Worm (Caenorhabditis elegans) whole organism, L1 larva: ENCODE results near the gene msp-55.

ENCODE experiments used
- ama-1 ChIP-seq: fragments of 150-350 bp; optimal IDR thresholded peaks from 2 replicates; lab custom pipeline; 2014
- dpl-1 ChIP-seq, 3 experiments: fragments of 150-350 bp in 2 of 3; sonication (generic microtip) in 1 of 3; optimal IDR thresholded peaks; 2 replicates each; lab custom pipeline; 2014 to 2017; ENCODE audit warnings: missing biosample characterization in 3 of 3, missing genetic modification characterization in 3 of 3, missing genetic modification reagents in 3 of 3
- lin-13 ChIP-seq: fragments of 150-350 bp; optimal IDR thresholded peaks from 2 replicates; lab custom pipeline; 2014; ENCODE audit warnings: missing biosample characterization, missing genetic modification reagents, missing genetic modification characterization
- snpc-4 ChIP-seq: fragments of 150-350 bp; optimal IDR thresholded peaks from 2 replicates; lab custom pipeline; 2014; ENCODE audit warnings: missing biosample characterization, missing genetic modification characterization

ce11 chrIV:5101945-5102344 lies 46.1 kb upstream of the msp-55 start:
- TF ChIP-seq snpc-4, result no peak
- no peak for TF ChIP-seq ama-1
- no peak for TF ChIP-seq lin-13 (GFP tag; lab: Kevin White, UChicago)
- no peak for TF ChIP-seq dpl-1 (GFP tag; optimal IDR thresholded peaks at IDR 0.05; lab: Kevin White, UChicago)
